Worm (Caenorhabditis elegans): ENCODE results near the gene pygo-1.
"Not testable (repeated sequence)": the region's sequence is repeated elsewhere in the genome, so short reads cannot be mapped to it uniquely, and the experiment has no call there.

The pygo-1 gene

ce11 chrIV:5068541-5068940 is 14.6 kb upstream of the pygo-1 start, which contains the start of the genes R13H9.6 and rmd-6:
R13H9.6 (minus strand) TSS chrIV:5068641.
rmd-6 (plus strand) TSS chrIV:5068845.
- TF ChIP-seq unc-39, egl-27, fkh-2 (tag; optimal IDR thresholded peaks at IDR 0.05): not testable (repeated sequence)

- TF ChIP-seq fkh-2 (tag; optimal IDR thresholded peaks at IDR 0.05); nhr-43 (tag; optimal IDR thresholded peaks at IDR 0.05; ENCODE audit: poor library complexity, severe bottlenecking); ceh-16 (tag; optimal IDR thresholded peaks at IDR 0.05): not testable (repeated sequence)
Measured at ce11 chrIV:5070593-5070992, 12.5 kb upstream of the pygo-1 start, which contains the start of gene C02B10.6. C02B10.6 (plus strand) TSS chrIV:5070893.

ce11 chrIV:5073836-5074235 is 9.3 kb upstream of the pygo-1 start:
- TF ChIP-seq nhr-25 (tag; optimal IDR thresholded peaks at IDR 0.05) (peak; percentile 15), elt-3 (tag; optimal IDR thresholded peaks at IDR 0.05) (no peak)

ce11 chrIV:5076607-5077006 is 6.5 kb upstream of the pygo-1 start:
- TF ChIP-seq nhr-237 (tag; optimal IDR thresholded peaks at IDR 0.05) = no peak
- TF ChIP-seq fos-1 (tag; optimal IDR thresholded peaks at IDR 0.05) = no peak
- no peak for TF ChIP-seq eor-1 (tag; optimal IDR thresholded peaks at IDR 0.05)
- no peak for TF ChIP-seq hmg-11 (tag; optimal IDR thresholded peaks at IDR 0.05)

- TF ChIP-seq mdl-1 (tag; optimal IDR thresholded peaks at IDR 0.05) (no peak), zag-1 (tag; optimal IDR thresholded peaks at IDR 0.05) (no peak), sea-2 (GFP tag; optimal IDR thresholded peaks at IDR 0.05) (no peak), fkh-2 (tag; optimal IDR thresholded peaks at IDR 0.05) (no peak), pqm-1 (tag; optimal IDR thresholded peaks at IDR 0.05) (no peak), elt-1 (tag; optimal IDR thresholded peaks at IDR 0.05) (no peak), jun-1 (tag; optimal IDR thresholded peaks at IDR 0.05) (no peak), nhr-25 (tag; optimal IDR thresholded peaks at IDR 0.05) (peak; percentile 34), nhr-11 (tag; optimal IDR thresholded peaks at IDR 0.05) (no peak), ceh-16 (tag; optimal IDR thresholded peaks at IDR 0.05) (no peak), R02D3.7 (tag; optimal IDR thresholded peaks at IDR 0.05) (no peak), lin-15B (tag; optimal IDR thresholded peaks at IDR 0.05) (no peak), elt-3 (tag; optimal IDR thresholded peaks at IDR 0.05) (no peak), nfya-1 (tag; optimal IDR thresholded peaks at IDR 0.05; ENCODE audit: insufficient read depth) (peak; percentile 54), nhr-77 (tag; optimal IDR thresholded peaks at IDR 0.05) (no peak), nhr-67 (tag; optimal IDR thresholded peaks at IDR 0.05) (no peak), tbx-2 (tag; optimal IDR thresholded peaks at IDR 0.05) (no peak), hmg-11 (tag; optimal IDR thresholded peaks at IDR 0.05) (peak; percentile 15), pha-4 (tag; optimal IDR thresholded peaks at IDR 0.05) (peak; percentile 38), nhr-28 (tag; optimal IDR thresholded peaks at IDR 0.05) (no peak)
Measured at ce11 chrIV:5077918-5078317, 5.2 kb upstream of the pygo-1 start.

- TF ChIP-seq nfya-1 (tag; optimal IDR thresholded peaks at IDR 0.05; ENCODE audit: insufficient read depth) = peak; percentile 19
- no peak for TF ChIP-seq ceh-28 (tag; optimal IDR thresholded peaks at IDR 0.05)
- no peak for TF ChIP-seq snpc-4 (tag; optimal IDR thresholded peaks at IDR 0.05)
- peak; percentile 52 for TF ChIP-seq lin-39 (tag; optimal IDR thresholded peaks at IDR 0.05)
- peak; percentile 1 for TF ChIP-seq hmg-11 (tag; optimal IDR thresholded peaks at IDR 0.05)
- TF ChIP-seq egl-5 (tag; optimal IDR thresholded peaks at IDR 0.05) = peak; percentile 42
- TF ChIP-seq ceh-16 (tag; optimal IDR thresholded peaks at IDR 0.05) = no peak
- no peak for TF ChIP-seq fkh-10 (GFP tag; optimal IDR thresholded peaks at IDR 0.05)
Measured at ce11 chrIV:5078846-5079245, 4.3 kb upstream of the pygo-1 start.

- TF ChIP-seq nhr-28 (tag; optimal IDR thresholded peaks at IDR 0.05) = no peak
- no peak for TF ChIP-seq lin-15B (tag; optimal IDR thresholded peaks at IDR 0.05)
- TF ChIP-seq fkh-2 (tag; optimal IDR thresholded peaks at IDR 0.05) = no peak
- TF ChIP-seq egl-5 (tag; optimal IDR thresholded peaks at IDR 0.05) = peak; percentile 1
- peak; percentile 48 for TF ChIP-seq nfya-1 (tag; optimal IDR thresholded peaks at IDR 0.05; ENCODE audit: insufficient read depth)
- peak; percentile 46 for TF ChIP-seq fkh-10 (GFP tag; optimal IDR thresholded peaks at IDR 0.05)
Measured at ce11 chrIV:5081122-5081521, 2.0 kb upstream of the pygo-1 start.
